Worm (Caenorhabditis elegans) whole organism, L1 larva: Measurements from ENCODE around the gene utx-1.

Experiments used
- C16A3.4 ChIP-seq: fragments of 150-350 bp; optimal IDR thresholded peaks from 2 replicates; lab custom pipeline; 2014; ENCODE audit warnings: missing biosample characterization, missing genetic modification characterization
- alr-1 ChIP-seq: fragments of 200-800 bp; sonication (Bioruptor generic); optimal IDR thresholded peaks from 2 replicates; lab custom pipeline; 2018; ENCODE audit warnings: borderline replicate concordance, mild to moderate bottlenecking, missing genetic modification characterization, missing compliant biosample characterization
- aly-2 ChIP-seq: fragments of 150-350 bp; optimal IDR thresholded peaks from 2 replicates; lab custom pipeline; 2014; ENCODE audit warnings: missing biosample characterization, missing genetic modification characterization
- blmp-1 ChIP-seq: fragments of 150-350 bp; optimal IDR thresholded peaks from 2 replicates; lab custom pipeline; 2014; ENCODE audit warnings: missing biosample characterization, missing genetic modification characterization
- ceh-63 ChIP-seq: fragments of 200-800 bp; sonication (Bioruptor generic); optimal IDR thresholded peaks from 2 replicates; lab custom pipeline; 2018; ENCODE audit warnings: mild to moderate bottlenecking, missing genetic modification characterization, missing compliant biosample characterization
- ceh-8 ChIP-seq: fragments of 200-800 bp; sonication (Bioruptor generic); optimal IDR thresholded peaks from 2 replicates; lab custom pipeline; 2018; ENCODE audit warnings: mild to moderate bottlenecking, missing genetic modification characterization, moderate library complexity, missing compliant biosample characterization
- ceh-82 ChIP-seq, 3 experiments: fragments of 150-350 bp in 1 of 3; sonication (generic microtip) in 2 of 3; optimal IDR thresholded peaks; 2 replicates each; lab custom pipeline; 2014 to 2017; ENCODE audit warnings: missing biosample characterization in 3 of 3, missing genetic modification characterization in 3 of 3
- ceh-88 ChIP-seq: fragments of 200-800 bp; sonication (Bioruptor generic); IDR thresholded peaks from 2 replicates; pipeline ENCODE4 v1.3.6; 2022; ENCODE audit warnings: missing genetic modification characterization, missing compliant biosample characterization
- ces-1 ChIP-seq: fragments of 150-350 bp; optimal IDR thresholded peaks from 2 replicates; lab custom pipeline; 2014; ENCODE audit warnings: missing biosample characterization, missing genetic modification reagents, missing genetic modification characterization
- dpl-1 ChIP-seq, 3 experiments: fragments of 150-350 bp in 2 of 3; sonication (generic microtip) in 1 of 3; optimal IDR thresholded peaks; 2 replicates each; lab custom pipeline; 2014 to 2017; ENCODE audit warnings: missing biosample characterization in 3 of 3, missing genetic modification characterization in 3 of 3, missing genetic modification reagents in 3 of 3
- dsc-1 ChIP-seq: sonication (generic microtip); optimal IDR thresholded peaks from 2 replicates; lab custom pipeline; 2016; ENCODE audit warnings: mild to moderate bottlenecking, missing genetic modification characterization, missing compliant biosample characterization
- efl-1 ChIP-seq, 4 experiments: fragments of 150-350 bp; optimal IDR thresholded peaks in 3 of 4; peaks in 1 of 4; 1 replicate in 1 of 4; 2 replicates in 3 of 4; lab custom pipeline; 2014; ENCODE audit warnings: missing biosample characterization in 2 of 4, missing genetic modification characterization in 2 of 4, missing genetic modification reagents in 2 of 4
- egl-27 ChIP-seq, 2 experiments: fragments of 150-350 bp in 1 of 2; sonication (generic microtip); optimal IDR thresholded peaks; 3 replicates each; lab custom pipeline; 2017 to 2018; ENCODE audit warnings: missing biosample characterization in 2 of 2, missing genetic modification characterization in 2 of 2, missing genetic modification reagents in 2 of 2
- elt-2 ChIP-seq: sonication (generic microtip); optimal IDR thresholded peaks from 2 replicates; lab custom pipeline; 2016; ENCODE audit warnings: missing genetic modification characterization, mild to moderate bottlenecking, inconsistent platforms, missing compliant biosample characterization, missing genetic modification reagents
- fkh-10 ChIP-seq: sonication (generic microtip); optimal IDR thresholded peaks from 2 replicates; lab custom pipeline; 2017; ENCODE audit warnings: missing biosample characterization, missing genetic modification reagents, missing genetic modification characterization
- grh-1 ChIP-seq: fragments of 200-800 bp; sonication (Bioruptor generic); IDR thresholded peaks from 2 replicates; pipeline ENCODE4 v1.3.6; 2022; ENCODE audit warnings: missing genetic modification reagents, missing genetic modification characterization, missing compliant biosample characterization
- hlh-17 ChIP-seq: fragments of 200-800 bp; sonication (Bioruptor generic); optimal IDR thresholded peaks from 2 replicates; lab custom pipeline; 2018; ENCODE audit warnings: missing genetic modification characterization, mild to moderate bottlenecking, missing compliant biosample characterization, moderate library complexity, borderline replicate concordance
- hpl-2 ChIP-seq: fragments of 150-350 bp; optimal IDR thresholded peaks from 2 replicates; lab custom pipeline; 2014; ENCODE audit warnings: missing biosample characterization, missing genetic modification reagents, missing genetic modification characterization
- irx-1 ChIP-seq: sonication (generic microtip); optimal IDR thresholded peaks from 2 replicates; lab custom pipeline; 2016; ENCODE audit warnings: missing genetic modification characterization, missing compliant biosample characterization
- isw-1 ChIP-seq: fragments of 200-800 bp; sonication (Bioruptor generic); IDR thresholded peaks from 2 replicates; pipeline ENCODE4 v1.3.6; 2022; ENCODE audit warnings: missing genetic modification characterization, missing compliant biosample characterization
- jun-1 ChIP-seq: fragments of 150-350 bp; optimal IDR thresholded peaks from 2 replicates; lab custom pipeline; 2014; ENCODE audit warnings: missing biosample characterization, missing genetic modification reagents, missing genetic modification characterization
- lin-13 ChIP-seq: fragments of 150-350 bp; optimal IDR thresholded peaks from 2 replicates; lab custom pipeline; 2014; ENCODE audit warnings: missing biosample characterization, missing genetic modification reagents, missing genetic modification characterization
- lin-14 ChIP-seq: fragments of 200-800 bp; sonication (Bioruptor generic); optimal IDR thresholded peaks from 2 replicates; lab custom pipeline; 2018; ENCODE audit warnings: mild to moderate bottlenecking, missing genetic modification characterization, moderate library complexity, missing compliant biosample characterization
- lin-35 ChIP-seq, 2 experiments: fragments of 150-350 bp; optimal IDR thresholded peaks; 2 replicates each; lab custom pipeline; 2014; ENCODE audit warnings: missing biosample characterization in 2 of 2, missing genetic modification characterization in 2 of 2, missing genetic modification reagents in 2 of 2
- mep-1 ChIP-seq: fragments of 150-350 bp; optimal IDR thresholded peaks from 2 replicates; lab custom pipeline; 2014; ENCODE audit warnings: missing biosample characterization, missing genetic modification characterization
- nhr-11 ChIP-seq: fragments of 150-350 bp; optimal IDR thresholded peaks from 2 replicates; lab custom pipeline; 2014; ENCODE audit warnings: missing biosample characterization, missing genetic modification characterization
- nhr-12 ChIP-seq: sonication (generic microtip); optimal IDR thresholded peaks from 2 replicates; lab custom pipeline; 2017; ENCODE audit warnings: missing biosample characterization, missing genetic modification characterization
- nhr-19 ChIP-seq: fragments of 200-800 bp; sonication (Bioruptor generic); conservative IDR thresholded peaks from 2 replicates; pipeline ENCODE4 v1.3.6; 2022; ENCODE audit warnings: missing genetic modification characterization, missing compliant biosample characterization
- nhr-28 ChIP-seq: fragments of 150-350 bp; optimal IDR thresholded peaks from 2 replicates; lab custom pipeline; 2014; ENCODE audit warnings: missing biosample characterization, missing genetic modification characterization
- nhr-47 ChIP-seq: sonication (generic microtip); optimal IDR thresholded peaks from 2 replicates; lab custom pipeline; 2016; ENCODE audit warnings: mild to moderate bottlenecking, missing genetic modification characterization, moderate library complexity, missing compliant biosample characterization
- nhr-77 ChIP-seq: fragments of 150-350 bp; optimal IDR thresholded peaks from 2 replicates; lab custom pipeline; 2014; ENCODE audit warnings: missing biosample characterization, missing genetic modification characterization
- nhr-84 ChIP-seq: sonication (generic microtip); optimal IDR thresholded peaks from 2 replicates; lab custom pipeline; 2017; ENCODE audit warnings: missing biosample characterization, missing genetic modification characterization
- nhr-85 ChIP-seq: sonication (generic microtip); peaks from one replicate; lab custom pipeline; 2016; ENCODE audit warnings: missing genetic modification characterization, inconsistent platforms, missing compliant biosample characterization
- nhr-90 ChIP-seq: sonication (generic microtip); optimal IDR thresholded peaks from 2 replicates; lab custom pipeline; 2016; ENCODE audit warnings: mild to moderate bottlenecking, missing genetic modification characterization, missing compliant biosample characterization; ENCODE audit not compliant: poor library complexity
- pax-3 ChIP-seq: fragments of 200-800 bp; sonication (Bioruptor generic); optimal IDR thresholded peaks from 2 replicates; lab custom pipeline; 2018; ENCODE audit warnings: mild to moderate bottlenecking, missing genetic modification characterization, moderate library complexity, missing compliant biosample characterization
- skn-1 ChIP-seq: fragments of 150-350 bp; optimal IDR thresholded peaks from 2 replicates; lab custom pipeline; 2014; ENCODE audit warnings: missing biosample characterization, missing genetic modification characterization
- snpc-4 ChIP-seq: fragments of 150-350 bp; optimal IDR thresholded peaks from 2 replicates; lab custom pipeline; 2014; ENCODE audit warnings: missing biosample characterization, missing genetic modification characterization
- snu-23 ChIP-seq: sonication (generic microtip); optimal IDR thresholded peaks from 2 replicates; lab custom pipeline; 2016; ENCODE audit warnings: missing genetic modification characterization, missing compliant biosample characterization
- sptf-1 ChIP-seq: fragments of 150-350 bp; optimal IDR thresholded peaks from 2 replicates; lab custom pipeline; 2014; ENCODE audit warnings: missing biosample characterization, missing genetic modification characterization
- tlp-1 ChIP-seq: fragments of 150-350 bp; optimal IDR thresholded peaks from 2 replicates; lab custom pipeline; 2014; ENCODE audit warnings: missing biosample characterization, missing genetic modification characterization
- unc-130 ChIP-seq: fragments of 150-350 bp; optimal IDR thresholded peaks from 2 replicates; lab custom pipeline; 2017; ENCODE audit warnings: missing biosample characterization, missing genetic modification characterization, inconsistent platforms
- unc-62 ChIP-seq: fragments of 150-350 bp; optimal IDR thresholded peaks from 2 replicates; lab custom pipeline; 2014; ENCODE audit warnings: missing biosample characterization, missing genetic modification reagents, missing genetic modification characterization
- ztf-11 ChIP-seq, 2 experiments: sonication (generic microtip); optimal IDR thresholded peaks; 2 replicates each; lab custom pipeline; 2016 to 2017; ENCODE audit warnings: missing genetic modification characterization in 2 of 2, missing biosample characterization in 1 of 2, missing compliant biosample characterization in 1 of 2
- ztf-4 ChIP-seq: fragments of 150-350 bp; optimal IDR thresholded peaks from 2 replicates; lab custom pipeline; 2014; ENCODE audit warnings: missing biosample characterization, missing genetic modification characterization

Gene utx-1

ce11 chrX:8556614-8557196 is at the start of gene utx-1 (continued):
- TF ChIP-seq nhr-77 (tag; lab: Kevin White, UChicago) (no peak), snu-23 (peak; percentile 31), tlp-1 (tag; lab: Kevin White, UChicago) (no peak), dsc-1 (tag; lab: Kevin White, UChicago) (peak; percentile 26), sptf-1 (tag; lab: Kevin White, UChicago) (no peak), ceh-8 (GFP tag; lab: Kevin White, UChicago) (no peak), ztf-4 (tag; lab: Kevin White, UChicago) (no peak), hpl-2 (GFP tag; lab: Kevin White, UChicago) (no peak), nhr-12 (no peak), isw-1 (GFP tag; lab: Robert Waterston, UW) (no peak), lin-13 (GFP tag; lab: Kevin White, UChicago) (no peak), ces-1 (no peak), unc-62 (GFP tag; lab: Kevin White, UChicago) (no peak), elt-2 (tag; lab: Kevin White, UChicago) (no peak), dpl-1 (GFP tag; optimal IDR thresholded peaks at IDR 0.05; lab: Kevin White, UChicago) (no peak), nhr-85 (tag; lab: Kevin White, UChicago) (peak; percentile 55), C16A3.4 (tag; lab: Kevin White, UChicago) (no peak), grh-1 (GFP tag; lab: Robert Waterston, UW) (no peak), lin-35 (GFP tag; optimal IDR thresholded peaks at IDR 0.05; lab: Kevin White, UChicago) (peak; percentile 15 to 48), nhr-28 (tag; lab: Kevin White, UChicago) (no peak), alr-1 (tag; lab: Kevin White, UChicago) (no peak), fkh-10 (peak; percentile 3), ceh-82 (tag; optimal IDR thresholded peaks at IDR 0.05; lab: Kevin White, UChicago) (peak in 1 of 3 experiments; percentile 9), unc-130 (tag; lab: Kevin White, UChicago) (no peak), skn-1 (peak; percentile 12), mep-1 (peak; percentile 21), snpc-4 (tag; lab: Kevin White, UChicago) (no peak), nhr-90 (tag; lab: Kevin White, UChicago) (peak; percentile 28), pax-3 (no peak), ceh-88 (GFP tag; lab: Robert Waterston, UW) (no peak), lin-14 (GFP tag; lab: Kevin White, UChicago) (peak; percentile 59), ztf-11 (tag; optimal IDR thresholded peaks at IDR 0.05; lab: Kevin White, UChicago) (peak in 1 of 2 experiments; percentile 37)

ce11 chrX:8507576-8507975 is 49.4 kb upstream of the utx-1 start, which contains the start of gene H03E18.1:
Gene H03E18.1 (plus strand): TSS chrX:8507876.
- TF ChIP-seq efl-1 (optimal IDR thresholded peaks at IDR 0.05; lab: Kevin White, UChicago) (no peak), efl-1 (GFP tag; optimal IDR thresholded peaks at IDR 0.05 in 1 of 2; lab: Kevin White, UChicago) (peak in 1 of 2 experiments; percentile 44), mep-1 (no peak)

ce11 chrX:8509088-8509487 is 47.9 kb upstream of the utx-1 start:
- peak; percentile 31 for TF ChIP-seq blmp-1 (tag; lab: Kevin White, UChicago)
- TF ChIP-seq nhr-90 (tag; lab: Kevin White, UChicago) = no peak
- TF ChIP-seq C16A3.4 (tag; lab: Kevin White, UChicago) = no peak
- peak; percentile 52 for TF ChIP-seq nhr-85 (tag; lab: Kevin White, UChicago)

ce11 chrX:8520402-8520801 is 36.5 kb upstream of the utx-1 start, which contains the start of gene H03E18.2:
Gene H03E18.2 (minus strand): TSS chrX:8520502.
- TF ChIP-seq nhr-19 (GFP tag; lab: Robert Waterston, UW) (no peak), irx-1 (tag; lab: Kevin White, UChicago) (no peak), aly-2 (tag; lab: Kevin White, UChicago) (no peak), ceh-63 (no peak), ceh-8 (GFP tag; lab: Kevin White, UChicago) (no peak), nhr-47 (tag; lab: Kevin White, UChicago) (no peak), C16A3.4 (tag; lab: Kevin White, UChicago) (no peak), lin-14 (GFP tag; lab: Kevin White, UChicago) (no peak), tlp-1 (tag; lab: Kevin White, UChicago) (no peak), jun-1 (tag; lab: Kevin White, UChicago) (no peak), nhr-84 (tag; lab: Kevin White, UChicago) (no peak), egl-27 (tag; optimal IDR thresholded peaks at IDR 0.05; lab: Kevin White, UChicago) (no peak), hlh-17 (GFP tag; lab: Kevin White, UChicago) (no peak), lin-13 (GFP tag; lab: Kevin White, UChicago) (no peak), nhr-11 (tag; lab: Kevin White, UChicago) (no peak)
